Worm (Caenorhabditis elegans) whole organism, mixed stage, embryonic: ENCODE measurements around the gene T23D5.8.
"Not testable (repeated sequence)": the region's sequence is repeated elsewhere in the genome, so short reads cannot be mapped to it uniquely, and the experiment has no call there.

Experiments
- M03D4.4 ChIP-seq: sonication (generic microtip); optimal IDR thresholded peaks from 2 replicates; lab custom pipeline; 2017; ENCODE audit warnings: mild to moderate bottlenecking, missing genetic modification characterization, missing compliant biosample characterization
- bed-3 ChIP-seq: fragments of 200-800 bp; sonication (Bioruptor generic); optimal IDR thresholded peaks from 3 replicates; lab custom pipeline; 2018; ENCODE audit warnings: mild to moderate bottlenecking, missing genetic modification characterization, moderate library complexity, missing compliant biosample characterization
- blmp-1 ChIP-seq: fragments of 150-350 bp; optimal IDR thresholded peaks from 2 replicates; lab custom pipeline; 2014; ENCODE audit warnings: missing biosample characterization, missing genetic modification characterization
- ceh-39 ChIP-seq: fragments of 150-350 bp; optimal IDR thresholded peaks from 2 replicates; lab custom pipeline; 2014; ENCODE audit warnings: missing biosample characterization, missing genetic modification characterization
- ceh-43 ChIP-seq: fragments of 200-800 bp; sonication (Bioruptor generic); optimal IDR thresholded peaks from 2 replicates; lab custom pipeline; 2018; ENCODE audit warnings: mild to moderate bottlenecking, missing genetic modification characterization, moderate library complexity, missing compliant biosample characterization
- ces-1 ChIP-seq: fragments of 150-350 bp; optimal IDR thresholded peaks from 2 replicates; lab custom pipeline; 2014; ENCODE audit warnings: missing biosample characterization, missing genetic modification reagents, missing genetic modification characterization
- cnd-1 ChIP-seq: fragments of 200-800 bp; sonication (Bioruptor generic); optimal IDR thresholded peaks from 2 replicates; lab custom pipeline; 2018; ENCODE audit warnings: mild to moderate bottlenecking, missing genetic modification characterization, missing compliant biosample characterization
- drap-1 ChIP-seq: fragments of 200-800 bp; sonication (Bioruptor generic); optimal IDR thresholded peaks from 3 replicates; lab custom pipeline; 2018; ENCODE audit warnings: mild to moderate bottlenecking, missing genetic modification characterization, missing compliant biosample characterization
- elt-3 ChIP-seq: fragments of 150-350 bp; optimal IDR thresholded peaks from 2 replicates; lab custom pipeline; 2014; ENCODE audit warnings: missing biosample characterization, missing genetic modification characterization
- flh-1 ChIP-seq: fragments of 200-800 bp; sonication (Bioruptor generic); optimal IDR thresholded peaks from 2 replicates; lab custom pipeline; 2018; ENCODE audit warnings: mild to moderate bottlenecking, missing genetic modification characterization, moderate library complexity, missing compliant biosample characterization
- ham-2 ChIP-seq: fragments of 200-800 bp; sonication (Bioruptor generic); optimal IDR thresholded peaks from 2 replicates; lab custom pipeline; 2018; ENCODE audit warnings: mild to moderate bottlenecking, missing genetic modification characterization, missing compliant biosample characterization
- hlh-1 ChIP-seq: fragments of 150-350 bp; optimal IDR thresholded peaks from 2 replicates; lab custom pipeline; 2014; ENCODE audit warnings: missing biosample characterization, missing genetic modification reagents, missing genetic modification characterization
- lin-32 ChIP-seq: fragments of 200-800 bp; sonication (Bioruptor generic); optimal IDR thresholded peaks from 2 replicates; lab custom pipeline; 2018; ENCODE audit warnings: mild to moderate bottlenecking, missing genetic modification characterization, missing compliant biosample characterization
- lsy-2 ChIP-seq: fragments of 150-350 bp; optimal IDR thresholded peaks from 2 replicates; lab custom pipeline; 2014; ENCODE audit warnings: missing biosample characterization, missing genetic modification characterization
- mab-5 ChIP-seq: fragments of 150-350 bp; optimal IDR thresholded peaks from 2 replicates; lab custom pipeline; 2014; ENCODE audit warnings: missing biosample characterization, missing genetic modification characterization
- mep-1 ChIP-seq: fragments of 150-350 bp; optimal IDR thresholded peaks from 2 replicates; lab custom pipeline; 2017; ENCODE audit warnings: missing biosample characterization, missing genetic modification reagents, missing genetic modification characterization, inconsistent platforms
- mls-2 ChIP-seq: sonication (generic microtip); optimal IDR thresholded peaks from 2 replicates; lab custom pipeline; 2016; ENCODE audit warnings: mild to moderate bottlenecking, missing genetic modification characterization, moderate library complexity, missing compliant biosample characterization
- nhr-2 ChIP-seq: fragments of 150-350 bp; optimal IDR thresholded peaks from 2 replicates; lab custom pipeline; 2014; ENCODE audit warnings: missing biosample characterization, missing genetic modification characterization
- nhr-237 ChIP-seq: fragments of 150-350 bp; optimal IDR thresholded peaks from 2 replicates; lab custom pipeline; 2014; ENCODE audit warnings: missing biosample characterization, missing genetic modification characterization
- nhr-76 ChIP-seq: sonication (generic microtip); optimal IDR thresholded peaks from 2 replicates; lab custom pipeline; 2017; ENCODE audit warnings: missing biosample characterization, missing genetic modification characterization
- pha-4 ChIP-seq: fragments of 150-350 bp; optimal IDR thresholded peaks from 2 replicates; lab custom pipeline; 2018; ENCODE audit warnings: missing biosample characterization, missing genetic modification reagents, missing genetic modification characterization
- snpc-4 ChIP-seq: fragments of 150-350 bp; optimal IDR thresholded peaks from 2 replicates; lab custom pipeline; 2014; ENCODE audit warnings: missing biosample characterization, missing genetic modification characterization
- tbx-8 ChIP-seq: fragments of 200-800 bp; sonication (Bioruptor generic); optimal IDR thresholded peaks from 2 replicates; lab custom pipeline; 2018; ENCODE audit warnings: mild to moderate bottlenecking, missing genetic modification characterization, moderate library complexity, missing compliant biosample characterization
- unc-39 ChIP-seq: fragments of 150-350 bp; optimal IDR thresholded peaks from 2 replicates; lab custom pipeline; 2014; ENCODE audit warnings: missing biosample characterization, missing genetic modification characterization
- unc-62 ChIP-seq: fragments of 150-350 bp; optimal IDR thresholded peaks from 2 replicates; lab custom pipeline; 2014; ENCODE audit warnings: missing biosample characterization, missing genetic modification reagents, missing genetic modification characterization
- ztf-11 ChIP-seq: fragments of 150-350 bp; optimal IDR thresholded peaks from 2 replicates; lab custom pipeline; 2014; ENCODE audit warnings: missing biosample characterization, missing genetic modification characterization

T23D5.8 gene

ce11 chrV:15758449-15758848 is 10.2 kb upstream of the T23D5.8 start, which contains the start of gene str-9:
Gene str-9 (plus strand): TSS chrV:15758749.
- TF ChIP-seq mab-5 (tag; lab: Kevin White, UChicago) (no peak), nhr-2 (tag; lab: Kevin White, UChicago) (no peak), snpc-4 (tag; lab: Kevin White, UChicago) (no peak), blmp-1 (no peak), nhr-237 (tag; lab: Kevin White, UChicago) (no peak)

DNA sequence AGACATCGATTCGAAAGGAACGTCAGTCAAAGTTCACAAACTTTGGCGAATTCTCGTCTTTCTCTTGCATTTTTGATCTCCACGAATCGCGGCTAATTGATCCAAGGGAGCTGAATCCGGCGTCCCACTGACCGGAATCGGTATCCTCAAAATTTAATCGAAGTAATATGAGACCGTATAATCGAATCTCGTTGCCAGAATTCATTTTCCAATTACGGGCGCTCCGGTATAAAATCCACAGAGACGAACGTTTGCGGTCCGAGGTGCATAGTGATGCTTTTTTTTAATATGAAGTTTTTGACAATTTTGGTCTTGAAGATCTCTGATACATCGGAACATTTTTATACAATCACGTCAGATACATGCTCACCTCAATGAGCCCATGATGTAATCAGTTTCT is 9.4 kb upstream of the T23D5.8 start:
- no peak for TF ChIP-seq ceh-39 (tag; lab: Kevin White, UChicago)
- no peak for TF ChIP-seq nhr-237 (tag; lab: Kevin White, UChicago)
- no peak for TF ChIP-seq mab-5 (tag; lab: Kevin White, UChicago)
- no peak for TF ChIP-seq drap-1 (GFP tag; lab: Kevin White, UChicago)
- TF ChIP-seq pha-4 = no peak
- no peak for TF ChIP-seq ham-2
- TF ChIP-seq lin-32 = no peak
- TF ChIP-seq bed-3 (GFP tag; lab: Kevin White, UChicago) = no peak
- TF ChIP-seq ces-1 (GFP tag; lab: Kevin White, UChicago) = no peak
- no peak for TF ChIP-seq nhr-76
- no peak for TF ChIP-seq elt-3 (tag; lab: Kevin White, UChicago)

ce11 chrV:15754731-15755130 is 6.5 kb upstream of the T23D5.8 start, which contains the start of gene str-8:
Gene str-8 (plus strand): TSS chrV:15755031.
- not testable (repeated sequence) for TF ChIP-seq blmp-1; drap-1 (GFP tag; lab: Kevin White, UChicago); nhr-2 (tag; lab: Kevin White, UChicago)
- TF ChIP-seq, all 35 proteins: peak for 0; not testable (repeated sequence) for 35

ce11 chrV:15752941-15753340 is 4.7 kb upstream of the T23D5.8 start, which contains the start of gene str-5:
Gene str-5 (plus strand): TSS chrV:15753241.
- TF ChIP-seq snpc-4 (tag; lab: Kevin White, UChicago); ham-2; cnd-1 (tag; lab: Kevin White, UChicago): not testable (repeated sequence)

ce11 chrV:15752049-15752448 is 3.8 kb upstream of the T23D5.8 start, which contains the start of gene str-43:
Gene str-43 (minus strand): TSS chrV:15752149.
- TF ChIP-seq M03D4.4 (tag; lab: Kevin White, UChicago) (no peak), lin-32 (no peak), hlh-1 (no peak), unc-62 (GFP tag; lab: Kevin White, UChicago) (no peak), nhr-76 (no peak), unc-39 (tag; lab: Kevin White, UChicago) (no peak), ztf-11 (no peak), pha-4 (no peak), lsy-2 (no peak), ham-2 (no peak), drap-1 (GFP tag; lab: Kevin White, UChicago) (no peak), elt-3 (tag; lab: Kevin White, UChicago) (no peak), mls-2 (tag; lab: Kevin White, UChicago) (no peak), bed-3 (GFP tag; lab: Kevin White, UChicago) (no peak)

- no peak for TF ChIP-seq ztf-11
- no peak for TF ChIP-seq cnd-1 (tag; lab: Kevin White, UChicago)
- no peak for TF ChIP-seq pha-4
- no peak for TF ChIP-seq flh-1 (GFP tag; lab: Kevin White, UChicago)
- TF ChIP-seq hlh-1 = no peak
- no peak for TF ChIP-seq mep-1 (tag; lab: Kevin White, UChicago)
- no peak for TF ChIP-seq ceh-43 (GFP tag; lab: Kevin White, UChicago)
- TF ChIP-seq nhr-76 = no peak
- TF ChIP-seq nhr-237 (tag; lab: Kevin White, UChicago) = no peak
- no peak for TF ChIP-seq unc-39 (tag; lab: Kevin White, UChicago)
- no peak for TF ChIP-seq tbx-8 (GFP tag; lab: Kevin White, UChicago)
- no peak for TF ChIP-seq nhr-2 (tag; lab: Kevin White, UChicago)
- no peak for TF ChIP-seq lin-32
- TF ChIP-seq elt-3 (tag; lab: Kevin White, UChicago) = no peak
- TF ChIP-seq ceh-39 (tag; lab: Kevin White, UChicago) = no peak
- TF ChIP-seq blmp-1 = no peak
Measured at ce11 chrV:15750130-15750529, 1.9 kb upstream of the T23D5.8 start, which contains the start of gene str-6. Gene str-6 (minus strand): TSS chrV:15750230.

- TF ChIP-seq ham-2; blmp-1; unc-39 (tag; lab: Kevin White, UChicago): not testable (repeated sequence)
Measured at ce11 chrV:15744366-15744765, 3.9 kb downstream of the T23D5.8 start, which contains the start of gene str-19. Gene str-19 (minus strand): TSS chrV:15744466.
